Worm (Caenorhabditis elegans): Measurements from ENCODE around the gene F35F10.6.

The F35F10.6 gene

ce11 chrV:3273156-3273555, 16.0 kb downstream of the F35F10.6 start, which contains the start of gene T28A11.20:
T28A11.20 (minus strand) TSS chrV:3273256.
- TF ChIP-seq nfya-1 (tag; optimal IDR thresholded peaks at IDR 0.05) (no peak), gmeb-2 (tag; optimal IDR thresholded peaks at IDR 0.05) (no peak), pag-3 (tag; optimal IDR thresholded peaks at IDR 0.05; ENCODE audit: borderline replicate concordance) (no peak), ceh-19 (GFP tag; optimal IDR thresholded peaks at IDR 0.05) (no peak), ceh-34 (tag; optimal IDR thresholded peaks at IDR 0.05) (no peak), lim-6 (tag; optimal IDR thresholded peaks at IDR 0.05) (no peak), F13H6.1 (tag; optimal IDR thresholded peaks at IDR 0.05) (no peak), C38D4.7 (GFP tag; optimal IDR thresholded peaks at IDR 0.05) (no peak), K02D7.2 (tag; optimal IDR thresholded peaks at IDR 0.05) (no peak), pros-1 (tag; optimal IDR thresholded peaks at IDR 0.05) (no peak), ceh-45 (GFP tag; IDR thresholded peaks at IDR 0.05) (no peak), ceh-14 (tag; optimal IDR thresholded peaks at IDR 0.05) (no peak), fkh-6 (tag; optimal IDR thresholded peaks at IDR 0.05) (no peak), tbx-7 (tag; optimal IDR thresholded peaks at IDR 0.05) (no peak)

ce11 chrV:3269407-3269806, 19.8 kb downstream of the F35F10.6 start, which contains the start of gene T28A11.19:
T28A11.19 (minus strand) TSS chrV:3269514.
- TF ChIP-seq ceh-48 (tag; optimal IDR thresholded peaks at IDR 0.05) (no peak), zip-5 (tag; optimal IDR thresholded peaks at IDR 0.05) (no peak), sdc-2 (tag; optimal IDR thresholded peaks at IDR 0.05) (no peak), pqm-1 (tag; optimal IDR thresholded peaks at IDR 0.05) (no peak), ceh-24 (tag; optimal IDR thresholded peaks at IDR 0.05) (no peak), pag-3 (tag; optimal IDR thresholded peaks at IDR 0.05; ENCODE audit: borderline replicate concordance) (no peak), nfya-1 (tag; optimal IDR thresholded peaks at IDR 0.05) (no peak), K09A11.1 (tag; optimal IDR thresholded peaks at IDR 0.05; ENCODE audit: insufficient read depth) (no peak), eyg-1 (tag; optimal IDR thresholded peaks at IDR 0.05) (no peak), pax-1 (tag; optimal IDR thresholded peaks at IDR 0.05) (no peak), pros-1 (tag; optimal IDR thresholded peaks at IDR 0.05) (no peak), gmeb-2 (tag; optimal IDR thresholded peaks at IDR 0.05) (no peak), tbx-7 (tag; optimal IDR thresholded peaks at IDR 0.05) (no peak), pat-9 (tag; optimal IDR thresholded peaks at IDR 0.05) (no peak), odd-2 (tag; optimal IDR thresholded peaks at IDR 0.05) (no peak), ref-2 (tag; optimal IDR thresholded peaks at IDR 0.05) (no peak), C08G9.2 (tag; optimal IDR thresholded peaks at IDR 0.05) (no peak), madf-2 (tag; optimal IDR thresholded peaks at IDR 0.05) (no peak)

- TF ChIP-seq hlh-15 (tag; optimal IDR thresholded peaks at IDR 0.05) = no peak
- no peak for TF ChIP-seq ztf-16 (tag; optimal IDR thresholded peaks at IDR 0.05)
- no peak for TF ChIP-seq sdc-2 (tag; optimal IDR thresholded peaks at IDR 0.05)
- TF ChIP-seq dve-1 (tag; optimal IDR thresholded peaks at IDR 0.05) = no peak
- no peak for TF ChIP-seq npax-4 (tag; optimal IDR thresholded peaks at IDR 0.05)
- no peak for TF ChIP-seq ceh-2 (tag; optimal IDR thresholded peaks at IDR 0.05)
- TF ChIP-seq odd-2 (tag; optimal IDR thresholded peaks at IDR 0.05) = no peak
- TF ChIP-seq T23F11.4 (GFP tag; optimal IDR thresholded peaks at IDR 0.05) = no peak
- no peak for TF ChIP-seq F13H6.1 (tag; optimal IDR thresholded peaks at IDR 0.05)
Observed at ce11 chrV:3267950-3268349, 21.2 kb downstream of the F35F10.6 start, which contains the start of gene T28A11.18. T28A11.18 (minus strand) TSS chrV:3268050.

ce11 chrV:3266189-3266588, 23.0 kb downstream of the F35F10.6 start, which contains the start of gene T28A11.17:
T28A11.17 (minus strand) TSS chrV:3266289.
- no peak for TF ChIP-seq lin-11 (tag; optimal IDR thresholded peaks at IDR 0.05)
- TF ChIP-seq odd-2 (tag; optimal IDR thresholded peaks at IDR 0.05) = no peak
- TF ChIP-seq ceh-19 (GFP tag; optimal IDR thresholded peaks at IDR 0.05) = no peak
- no peak for TF ChIP-seq ztf-16 (tag; optimal IDR thresholded peaks at IDR 0.05)
- no peak for TF ChIP-seq ceh-14 (tag; optimal IDR thresholded peaks at IDR 0.05)
- TF ChIP-seq nfya-1 (tag; optimal IDR thresholded peaks at IDR 0.05) = no peak
- TF ChIP-seq che-1 (tag; optimal IDR thresholded peaks at IDR 0.05) = no peak
- no peak for TF ChIP-seq sox-2 (GFP tag; IDR thresholded peaks at IDR 0.05)
